Fruit fly (Drosophila melanogaster) whole organism, embryonic: ENCODE results near the gene UQCR-6.4L.
A peak's percentile ranks its signal among the peaks of the same experiment; 100 is the strongest.

ENCODE experiments used
- Ada2b ChIP-seq: fragments of 200-800 bp; sonication (Bioruptor generic); IDR thresholded peaks from 2 replicates; pipeline ENCODE4 v1.3.6; 2022; ENCODE audit warnings: missing biosample characterization, missing genetic modification characterization
- Asciz ChIP-seq: fragments of 200-800 bp; sonication (Bioruptor generic); optimal IDR thresholded peaks from 2 replicates; lab custom pipeline; 2017; ENCODE audit warnings: missing biosample characterization, mild to moderate bottlenecking, missing genetic modification characterization, missing genetic modification reagents
- CG10274 ChIP-seq: fragments of 200-800 bp; sonication (Bioruptor generic); optimal IDR thresholded peaks from 3 replicates; lab custom pipeline; 2017; ENCODE audit warnings: missing biosample characterization, mild to moderate bottlenecking, missing genetic modification characterization
- CG11247 ChIP-seq: fragments of 200-800 bp; sonication (Bioruptor generic); IDR thresholded peaks from 2 replicates; pipeline ENCODE4 v1.3.6; 2022; ENCODE audit warnings: missing biosample characterization, missing genetic modification characterization
- CG11456 ChIP-seq: fragments of 200-800 bp; sonication (Bioruptor generic); IDR thresholded peaks from 3 replicates; pipeline ENCODE4 v1.3.6; 2022; ENCODE audit warnings: missing biosample characterization, missing genetic modification characterization
- CG12391 ChIP-seq: fragments of 200-800 bp; sonication (Bioruptor generic); optimal IDR thresholded peaks from 3 replicates; lab custom pipeline; 2018; ENCODE audit warnings: missing biosample characterization, mild to moderate bottlenecking, missing genetic modification characterization, moderate library complexity
- CG14965 ChIP-seq: fragments of 200-800 bp; sonication (Bioruptor generic); optimal IDR thresholded peaks from 2 replicates; lab custom pipeline; 2016; ENCODE audit warnings: missing biosample characterization, missing genetic modification characterization, borderline replicate concordance
- CG1647 ChIP-seq: fragments of 200-800 bp; sonication (Bioruptor generic); optimal IDR thresholded peaks from 3 replicates; lab custom pipeline; 2016; ENCODE audit warnings: missing biosample characterization, missing genetic modification characterization
- CG17359 ChIP-seq: fragments of 200-800 bp; sonication (Bioruptor generic); optimal IDR thresholded peaks from 3 replicates; lab custom pipeline; 2018; ENCODE audit warnings: missing biosample characterization, mild to moderate bottlenecking, missing genetic modification characterization, moderate library complexity
- CG17568 ChIP-seq: fragments of 200-800 bp; sonication (Bioruptor generic); optimal IDR thresholded peaks from 2 replicates; lab custom pipeline; 2018; ENCODE audit warnings: missing biosample characterization, mild to moderate bottlenecking, missing genetic modification characterization, moderate library complexity
- CG18011 ChIP-seq: fragments of 200-800 bp; sonication (Bioruptor generic); optimal IDR thresholded peaks from 2 replicates; lab custom pipeline; 2017; ENCODE audit warnings: missing biosample characterization, missing genetic modification characterization, mild to moderate bottlenecking, moderate library complexity, missing genotype
- CG2199 ChIP-seq: fragments of 200-800 bp; sonication (Bioruptor generic); IDR thresholded peaks from 3 replicates; pipeline ENCODE4 v1.3.6; 2022; ENCODE audit warnings: missing biosample characterization, missing genetic modification characterization
- CG34376 ChIP-seq: fragments of 200-800 bp; sonication (Bioruptor generic); optimal IDR thresholded peaks from 2 replicates; lab custom pipeline; 2018; ENCODE audit warnings: missing biosample characterization, mild to moderate bottlenecking, missing genetic modification characterization
- CG42726 ChIP-seq: fragments of 200-800 bp; sonication (Bioruptor generic); IDR thresholded peaks from 2 replicates; pipeline ENCODE4 v1.3.6; 2022; ENCODE audit warnings: missing biosample characterization, missing genetic modification characterization; ENCODE audit not compliant: partially characterized antibody
- CG4424 ChIP-seq: fragments of 200-800 bp; sonication (Bioruptor generic); optimal IDR thresholded peaks from 3 replicates; lab custom pipeline; 2016; ENCODE audit warnings: missing biosample characterization, missing genetic modification characterization
- CG6765 ChIP-seq: fragments of 200-800 bp; sonication (Bioruptor generic); optimal IDR thresholded peaks from 3 replicates; lab custom pipeline; 2017; ENCODE audit warnings: missing biosample characterization, mild to moderate bottlenecking, missing genetic modification characterization
- CG7839 ChIP-seq: fragments of 200-800 bp; sonication (Bioruptor generic); optimal IDR thresholded peaks from 3 replicates; lab custom pipeline; 2018; ENCODE audit warnings: missing biosample characterization, mild to moderate bottlenecking, missing genetic modification characterization, moderate library complexity
- CTCF ChIP-seq: fragments of 200-800 bp; sonication (Bioruptor generic); optimal IDR thresholded peaks from 2 replicates; lab custom pipeline; 2017; ENCODE audit warnings: missing biosample characterization, mild to moderate bottlenecking, missing genetic modification characterization, moderate library complexity
- Camta ChIP-seq: fragments of 200-800 bp; sonication (Bioruptor generic); optimal IDR thresholded peaks from 2 replicates; lab custom pipeline; 2016; ENCODE audit warnings: missing biosample characterization, missing genetic modification characterization
- CkIIα-i1 ChIP-seq: fragments of 200-800 bp; sonication (Bioruptor generic); IDR thresholded peaks from 2 replicates; pipeline ENCODE4 v1.3.6; 2022; ENCODE audit warnings: missing biosample characterization, missing genetic modification characterization
- CrebB ChIP-seq: fragments of 200-800 bp; sonication (Bioruptor generic); optimal IDR thresholded peaks from 3 replicates; lab custom pipeline; 2018; ENCODE audit warnings: missing biosample characterization, mild to moderate bottlenecking, missing genetic modification characterization
- Deaf1 ChIP-seq: fragments of 200-800 bp; optimal IDR thresholded peaks from 3 replicates; lab custom pipeline; 2019; ENCODE audit warnings: missing biosample characterization, mild to moderate bottlenecking, missing genetic modification characterization, moderate library complexity
- E2f1 ChIP-seq: fragments of 200-800 bp; sonication (Bioruptor generic); IDR thresholded peaks from 2 replicates; pipeline ENCODE4 v1.3.6; 2022; ENCODE audit warnings: missing biosample characterization, missing genetic modification characterization
- Gsc ChIP-seq: fragments of 200-800 bp; sonication (Bioruptor generic); IDR thresholded peaks from 2 replicates; pipeline ENCODE4 v1.3.6; 2022; ENCODE audit warnings: missing biosample characterization, missing genetic modification characterization
- H2.0 ChIP-seq: fragments of 200-800 bp; sonication (Bioruptor generic); IDR thresholded peaks from 2 replicates; pipeline ENCODE4 v1.3.6; 2022; ENCODE audit warnings: missing biosample characterization, missing genetic modification characterization
- Hand ChIP-seq: fragments of 200-800 bp; sonication (Bioruptor generic); optimal IDR thresholded peaks from 2 replicates; lab custom pipeline; 2017; ENCODE audit warnings: mild to moderate bottlenecking, missing biosample characterization, missing genetic modification reagents, missing genetic modification characterization
- HmgZ ChIP-seq: fragments of 200-800 bp; sonication (Bioruptor generic); optimal IDR thresholded peaks from 2 replicates; lab custom pipeline; 2018; ENCODE audit warnings: missing biosample characterization, mild to moderate bottlenecking, missing genetic modification characterization
- Hr39 ChIP-seq: fragments of >200 bp; optimal IDR thresholded peaks from 2 replicates; lab custom pipeline; 2017
- Jarid2 ChIP-seq: fragments of 200-800 bp; sonication (Bioruptor generic); optimal IDR thresholded peaks from 3 replicates; lab custom pipeline; 2017; ENCODE audit warnings: mild to moderate bottlenecking, missing biosample characterization, missing genetic modification reagents, missing genetic modification characterization
- MESR4 ChIP-seq: fragments of 200-800 bp; sonication (Bioruptor generic); optimal IDR thresholded peaks from 2 replicates; lab custom pipeline; 2018; ENCODE audit warnings: missing biosample characterization, mild to moderate bottlenecking, missing genetic modification characterization, moderate library complexity
- Meics ChIP-seq: fragments of 200-800 bp; sonication (Bioruptor generic); optimal IDR thresholded peaks from 2 replicates; lab custom pipeline; 2017; ENCODE audit warnings: missing biosample characterization, mild to moderate bottlenecking, missing genetic modification characterization
- NFAT ChIP-seq: fragments of 200-800 bp; sonication (Bioruptor generic); IDR thresholded peaks from 2 replicates; pipeline ENCODE4 v1.3.6; 2022; ENCODE audit warnings: missing biosample characterization, missing genetic modification characterization
- Nf-YA ChIP-seq: fragments of 200-800 bp; sonication (Bioruptor generic); IDR thresholded peaks from 2 replicates; pipeline ENCODE4 v1.3.6; 2022; ENCODE audit warnings: missing biosample characterization, missing genetic modification characterization
- Opbp ChIP-seq: fragments of 200-800 bp; sonication (Bioruptor generic); IDR thresholded peaks from 3 replicates; pipeline ENCODE4 v1.3.6; 2022; ENCODE audit warnings: missing biosample characterization, missing genetic modification characterization; ENCODE audit not compliant: partially characterized antibody
- Ptx1 ChIP-seq: fragments of 200-800 bp; sonication (Bioruptor generic); IDR thresholded peaks from 2 replicates; pipeline ENCODE4 v1.3.6; 2022; ENCODE audit warnings: missing biosample characterization, missing genetic modification characterization
- Xbp1 ChIP-seq: fragments of 200-800 bp; sonication (Bioruptor generic); optimal IDR thresholded peaks from 3 replicates; lab custom pipeline; 2016; ENCODE audit warnings: missing biosample characterization, mild to moderate bottlenecking, missing genetic modification characterization
- croc ChIP-seq: fragments of 200-800 bp; sonication (Bioruptor generic); conservative IDR thresholded peaks from 3 replicates; pipeline ENCODE4 v1.3.6; 2022; ENCODE audit warnings: missing biosample characterization, missing genetic modification characterization
- dm ChIP-seq: fragments of 200-800 bp; sonication (Bioruptor generic); optimal IDR thresholded peaks from 3 replicates; lab custom pipeline; 2016; ENCODE audit warnings: missing biosample characterization, missing genetic modification characterization
- dmrt11E ChIP-seq: fragments of 200-800 bp; sonication (Bioruptor generic); optimal IDR thresholded peaks from 3 replicates; lab custom pipeline; 2018; ENCODE audit warnings: missing biosample characterization, mild to moderate bottlenecking, missing genetic modification characterization, moderate library complexity
- emc ChIP-seq: fragments of 200-800 bp; sonication (Bioruptor generic); optimal IDR thresholded peaks from 2 replicates; lab custom pipeline; 2016; ENCODE audit warnings: missing biosample characterization, missing genetic modification characterization
- ftz-f1 ChIP-seq: fragments of 200-800 bp; sonication (Bioruptor generic); optimal IDR thresholded peaks from 2 replicates; lab custom pipeline; 2016; ENCODE audit warnings: missing biosample characterization, missing genetic modification characterization
- gce ChIP-seq: fragments of 200-800 bp; sonication (Bioruptor generic); IDR thresholded peaks from 3 replicates; pipeline ENCODE4 v1.3.6; 2022; ENCODE audit warnings: missing biosample characterization, missing genetic modification characterization
- klu ChIP-seq: fragments of 200-800 bp; sonication (Bioruptor generic); IDR thresholded peaks from 2 replicates; pipeline ENCODE4 v1.3.6; 2022; ENCODE audit warnings: missing biosample characterization, missing genetic modification characterization
- nom ChIP-seq: fragments of 200-800 bp; sonication (Bioruptor generic); optimal IDR thresholded peaks from 2 replicates; lab custom pipeline; 2017; ENCODE audit warnings: missing biosample characterization, missing genetic modification characterization, mild to moderate bottlenecking, moderate library complexity, missing genetic modification reagents
- pita ChIP-seq: fragments of 200-800 bp; sonication (Bioruptor generic); optimal IDR thresholded peaks from 2 replicates; lab custom pipeline; 2017; ENCODE audit warnings: missing biosample characterization, mild to moderate bottlenecking, missing genetic modification characterization
- scrt ChIP-seq: fragments of 200-800 bp; sonication (Bioruptor generic); optimal IDR thresholded peaks from 2 replicates; lab custom pipeline; 2018; ENCODE audit warnings: missing biosample characterization, mild to moderate bottlenecking, missing genetic modification characterization, moderate library complexity
- slbo ChIP-seq: fragments of 200-800 bp; sonication (Bioruptor generic); IDR thresholded peaks from 2 replicates; pipeline ENCODE4 v1.3.6; 2022; ENCODE audit warnings: missing biosample characterization, missing genetic modification characterization
- sqz ChIP-seq: fragments of 200-800 bp; sonication (Bioruptor generic); optimal IDR thresholded peaks from 3 replicates; lab custom pipeline; 2018; ENCODE audit warnings: missing biosample characterization, mild to moderate bottlenecking, missing genetic modification characterization
- tap ChIP-seq: fragments of 200-800 bp; optimal IDR thresholded peaks from 3 replicates; lab custom pipeline; 2019; ENCODE audit warnings: missing biosample characterization, mild to moderate bottlenecking, missing genetic modification characterization, moderate library complexity
- vfl ChIP-seq: fragments of 200-800 bp; sonication (Bioruptor generic); optimal IDR thresholded peaks from 2 replicates; lab custom pipeline; 2016; ENCODE audit warnings: missing biosample characterization, missing genetic modification characterization
- wdn ChIP-seq: fragments of 200-800 bp; sonication (Bioruptor generic); IDR thresholded peaks from 2 replicates; pipeline ENCODE4 v1.3.6; 2022; ENCODE audit warnings: missing biosample characterization, missing genetic modification characterization

Gene UQCR-6.4L

DNA sequence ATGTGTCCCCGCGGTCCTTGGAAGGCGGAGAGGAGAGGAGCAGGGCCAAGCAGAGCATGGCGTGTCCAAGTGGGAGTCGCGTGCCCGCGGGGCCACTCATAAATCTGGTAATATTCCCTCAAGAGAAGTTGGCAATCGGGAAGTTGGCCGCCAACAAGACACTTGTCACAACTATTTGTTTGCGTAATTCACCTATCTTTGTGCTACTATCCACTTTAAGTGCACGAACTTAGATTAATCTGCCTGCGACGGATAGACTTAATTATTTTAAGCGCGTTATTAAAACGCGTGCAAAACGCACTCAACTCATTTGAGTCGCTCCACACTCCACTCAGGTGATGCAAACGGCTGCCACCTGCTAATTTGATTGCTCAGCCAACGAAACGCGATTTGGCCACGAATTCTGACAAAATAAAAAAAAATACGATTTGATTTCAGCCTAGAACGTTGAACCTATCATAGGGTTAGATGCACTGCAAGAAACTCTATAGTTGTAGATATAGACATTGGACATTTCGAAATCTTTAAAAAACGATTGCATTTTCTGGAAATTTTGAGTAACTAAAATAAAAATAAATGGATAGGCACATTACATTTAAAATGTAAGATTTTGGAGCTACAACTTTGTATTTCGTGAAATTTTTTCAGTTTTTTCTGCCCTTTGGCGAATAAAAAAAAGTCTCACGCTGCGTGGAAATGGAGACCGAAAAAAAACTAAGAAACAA, 4.6 kb downstream of the UQCR-6.4L start (continued):
- TF ChIP-seq gce: no peak
- no peak for TF ChIP-seq Opbp (GFP tag; lab: Robert Waterston, UW)
- TF ChIP-seq CG4424: peak; percentile 35
- peak; percentile 26; the same call in 1 of the 2 replicates for TF ChIP-seq Nf-YA (GFP tag; lab: Robert Waterston, UW)
- TF ChIP-seq CG11247 (GFP tag; lab: Robert Waterston, UW): peak; percentile 53
- TF ChIP-seq CG34376 (GFP tag; lab: Kevin White, UChicago): no peak
- TF ChIP-seq slbo (GFP tag; lab: Robert Waterston, UW): peak; percentile 75
- TF ChIP-seq CG17359 (tag; lab: Kevin White, UChicago): peak; percentile 28
- TF ChIP-seq Xbp1: peak; percentile 56
- no peak for TF ChIP-seq croc
- no peak for TF ChIP-seq Jarid2 (GFP tag; lab: Kevin White, UChicago)
- no peak for TF ChIP-seq tap (tag; lab: Kevin White, UChicago)
- no peak for TF ChIP-seq CTCF (GFP tag; lab: Kevin White, UChicago)
- TF ChIP-seq wdn (GFP tag; lab: Robert Waterston, UW): peak; percentile 45; the same call in 1 of the 2 replicates
- 0 out of 2 replicates have a peak, but pooled peaks have one; percentile 19 for TF ChIP-seq klu (GFP tag; lab: Robert Waterston, UW)
- TF ChIP-seq MESR4 (GFP tag; lab: Kevin White, UChicago): no peak
- TF ChIP-seq pita (GFP tag; lab: Kevin White, UChicago): no peak
- TF ChIP-seq nom: no peak
- peak; percentile 34 for TF ChIP-seq Deaf1 (tag; lab: Kevin White, UChicago)
- no peak for TF ChIP-seq Gsc (GFP tag; lab: Robert Waterston, UW)
- peak; percentile 17 for TF ChIP-seq Camta (GFP tag; lab: Kevin White, UChicago)
- no peak for TF ChIP-seq CG2199 (GFP tag; lab: Robert Waterston, UW)
- peak; percentile 17 for TF ChIP-seq dmrt11E (tag; lab: Kevin White, UChicago)
- TF ChIP-seq HmgZ (tag; lab: Kevin White, UChicago): no peak
- 0 out of 3 replicates have a peak, but pooled peaks have one; percentile 39 for TF ChIP-seq CG11456 (GFP tag; lab: Robert Waterston, UW)
- TF ChIP-seq CG7839 (tag; lab: Kevin White, UChicago): peak; percentile 67
- no peak for TF ChIP-seq dm (GFP tag; lab: Kevin White, UChicago)
- no peak for TF ChIP-seq CkIIα-i1 (GFP tag; lab: Robert Waterston, UW)
- TF ChIP-seq CG18011 (GFP tag; lab: Kevin White, UChicago): no peak
- peak; percentile 51 for TF ChIP-seq sqz
- TF ChIP-seq CG17568: peak; percentile 46
- TF ChIP-seq CG12391 (tag; lab: Kevin White, UChicago): peak; percentile 60
- TF ChIP-seq CrebB (tag; lab: Kevin White, UChicago): no peak
- no peak for TF ChIP-seq CG10274 (GFP tag; lab: Kevin White, UChicago)
- no peak for TF ChIP-seq Asciz (GFP tag; lab: Kevin White, UChicago)
- peak; percentile 72 for TF ChIP-seq Meics
- TF ChIP-seq Ptx1: no peak; the same call in 1 of the 2 replicates
- TF ChIP-seq E2f1: no peak
- TF ChIP-seq NFAT (GFP tag; lab: Robert Waterston, UW): no peak
- peak; percentile 48 for TF ChIP-seq Ada2b
- peak; percentile 36 for TF ChIP-seq scrt (GFP tag; lab: Kevin White, UChicago)
- no peak for TF ChIP-seq emc
- TF ChIP-seq Hr39 (lab: Kevin White, UChicago): no peak
- TF ChIP-seq vfl (GFP tag; lab: Kevin White, UChicago): peak; percentile 25
- TF ChIP-seq CG6765 (GFP tag; lab: Kevin White, UChicago): peak; percentile 50
- peak; percentile 49 for TF ChIP-seq CG1647 (GFP tag; lab: Kevin White, UChicago)
- TF ChIP-seq CG42726 (GFP tag; lab: Robert Waterston, UW): no peak
- no peak for TF ChIP-seq ftz-f1 (GFP tag; lab: Kevin White, UChicago)
- TF ChIP-seq CG14965 (GFP tag; lab: Kevin White, UChicago): no peak
- peak; percentile 32 for TF ChIP-seq H2.0 (GFP tag; lab: Robert Waterston, UW)
- TF ChIP-seq Hand (GFP tag; lab: Kevin White, UChicago): no peak
